Fruit fly (Drosophila melanogaster) whole organism, embryonic: ENCODE results near the gene CG32706.
A peak's percentile ranks its signal among the peaks of the same experiment; 100 is the strongest.

ENCODE experiments used
- Atf6 ChIP-seq: fragments of 200-800 bp; sonication (Bioruptor generic); IDR thresholded peaks from 2 replicates; pipeline ENCODE4 v1.3.6; 2022; ENCODE audit warnings: missing biosample characterization, missing genetic modification characterization
- Bteb2 ChIP-seq: fragments of 200-800 bp; sonication (Bioruptor generic); optimal IDR thresholded peaks from 2 replicates; lab custom pipeline; 2016; ENCODE audit warnings: missing biosample characterization, missing genetic modification characterization
- CG10366 ChIP-seq: fragments of 200-800 bp; sonication (Bioruptor generic); IDR thresholded peaks from 2 replicates; pipeline ENCODE4 v1.3.6; 2022; ENCODE audit warnings: missing biosample characterization, missing genetic modification characterization
- CG10565 ChIP-seq: fragments of 200-800 bp; sonication (Bioruptor generic); optimal IDR thresholded peaks from 3 replicates; lab custom pipeline; 2016; ENCODE audit warnings: missing biosample characterization, mild to moderate bottlenecking, missing genetic modification characterization
- CG10654 ChIP-seq: fragments of 200-800 bp; sonication (Bioruptor generic); optimal IDR thresholded peaks from 2 replicates; lab custom pipeline; 2016; ENCODE audit warnings: missing biosample characterization, missing genetic modification characterization
- CG13123 ChIP-seq: fragments of 200-800 bp; sonication (Bioruptor generic); optimal IDR thresholded peaks from 2 replicates; lab custom pipeline; 2016; ENCODE audit warnings: missing biosample characterization, missing genetic modification characterization
- CG13287 ChIP-seq: fragments of 200-800 bp; sonication (Bioruptor generic); IDR thresholded peaks from 2 replicates; pipeline ENCODE4 v1.3.6; 2022; ENCODE audit warnings: missing biosample characterization, missing genetic modification characterization; ENCODE audit not compliant: partially characterized antibody
- CG2199 ChIP-seq: fragments of 200-800 bp; sonication (Bioruptor generic); IDR thresholded peaks from 3 replicates; pipeline ENCODE4 v1.3.6; 2022; ENCODE audit warnings: missing biosample characterization, missing genetic modification characterization
- CG2889 ChIP-seq: fragments of 200-800 bp; sonication (Bioruptor generic); IDR thresholded peaks from 3 replicates; pipeline ENCODE4 v1.3.6; 2022; ENCODE audit warnings: missing biosample characterization, missing genetic modification characterization
- CG30020 ChIP-seq: fragments of 200-800 bp; optimal IDR thresholded peaks from 2 replicates; lab custom pipeline; 2019; ENCODE audit warnings: missing biosample characterization, mild to moderate bottlenecking, missing genetic modification characterization, moderate library complexity
- CG3065 ChIP-seq: fragments of 200-800 bp; sonication (Bioruptor generic); optimal IDR thresholded peaks from 2 replicates; lab custom pipeline; 2016; ENCODE audit warnings: missing biosample characterization, missing genetic modification characterization
- CG33557 ChIP-seq: fragments of 200-800 bp; sonication (Bioruptor generic); optimal IDR thresholded peaks from 2 replicates; lab custom pipeline; 2019; ENCODE audit warnings: missing biosample characterization, mild to moderate bottlenecking, missing genetic modification characterization, moderate library complexity
- CG34422 ChIP-seq: fragments of 200-800 bp; sonication (Bioruptor generic); IDR thresholded peaks from 3 replicates; pipeline ENCODE4 v1.3.6; 2022; ENCODE audit warnings: missing biosample characterization, missing genetic modification characterization
- CG5953 ChIP-seq: fragments of 200-800 bp; sonication (Bioruptor generic); IDR thresholded peaks from 2 replicates; pipeline ENCODE4 v1.3.6; 2022; ENCODE audit warnings: missing biosample characterization, missing genetic modification characterization
- CG6813 ChIP-seq: fragments of 200-800 bp; sonication (Bioruptor generic); optimal IDR thresholded peaks from 2 replicates; lab custom pipeline; 2017; ENCODE audit warnings: missing biosample characterization, missing genetic modification characterization, mild to moderate bottlenecking, moderate library complexity, missing genetic modification reagents
- CG7271 ChIP-seq: fragments of 200-800 bp; sonication (Bioruptor generic); optimal IDR thresholded peaks from 2 replicates; lab custom pipeline; 2018; ENCODE audit warnings: missing biosample characterization, mild to moderate bottlenecking, missing genetic modification characterization, moderate library complexity
- CG7786 ChIP-seq: fragments of 200-800 bp; sonication (Bioruptor generic); optimal IDR thresholded peaks from 2 replicates; lab custom pipeline; 2016; ENCODE audit warnings: missing biosample characterization, missing genetic modification characterization
- CG8924 ChIP-seq: fragments of 200-800 bp; optimal IDR thresholded peaks from 3 replicates; lab custom pipeline; 2019; ENCODE audit warnings: missing biosample characterization, mild to moderate bottlenecking, missing genetic modification characterization, moderate library complexity
- CG9817 ChIP-seq: fragments of 200-800 bp; sonication (Bioruptor generic); optimal IDR thresholded peaks from 2 replicates; lab custom pipeline; 2018; ENCODE audit warnings: missing biosample characterization, mild to moderate bottlenecking, missing genetic modification characterization, moderate library complexity
- Dbx ChIP-seq: fragments of 200-800 bp; sonication (Bioruptor generic); IDR thresholded peaks from 3 replicates; pipeline ENCODE4 v1.3.6; 2022; ENCODE audit warnings: missing biosample characterization, missing genetic modification characterization
- Fer2 ChIP-seq: fragments of 200-800 bp; sonication (Bioruptor generic); optimal IDR thresholded peaks from 2 replicates; lab custom pipeline; 2018; ENCODE audit warnings: missing biosample characterization, mild to moderate bottlenecking, missing genetic modification characterization, moderate library complexity
- HLHmδ ChIP-seq: fragments of 200-800 bp; sonication (Bioruptor generic); optimal IDR thresholded peaks from 2 replicates; lab custom pipeline; 2018; ENCODE audit warnings: missing biosample characterization, mild to moderate bottlenecking, missing genetic modification characterization, moderate library complexity
- Hand ChIP-seq: fragments of 200-800 bp; sonication (Bioruptor generic); optimal IDR thresholded peaks from 2 replicates; lab custom pipeline; 2017; ENCODE audit warnings: mild to moderate bottlenecking, missing biosample characterization, missing genetic modification reagents, missing genetic modification characterization
- Hsf ChIP-seq: fragments of 200-800 bp; sonication (Bioruptor generic); optimal IDR thresholded peaks from 3 replicates; lab custom pipeline; 2016; ENCODE audit warnings: missing biosample characterization, missing genetic modification characterization
- Meics ChIP-seq: fragments of 200-800 bp; sonication (Bioruptor generic); optimal IDR thresholded peaks from 2 replicates; lab custom pipeline; 2017; ENCODE audit warnings: missing biosample characterization, mild to moderate bottlenecking, missing genetic modification characterization
- NC2α ChIP-seq: fragments of 200-800 bp; sonication (Bioruptor generic); optimal IDR thresholded peaks from 2 replicates; lab custom pipeline; 2016; ENCODE audit warnings: missing biosample characterization, missing genetic modification characterization
- Oaz ChIP-seq: fragments of 200-800 bp; sonication (Bioruptor generic); IDR thresholded peaks from 2 replicates; pipeline ENCODE4 v1.3.6; 2022; ENCODE audit warnings: missing biosample characterization, missing genetic modification characterization
- Oli ChIP-seq: fragments of 200-800 bp; sonication (Bioruptor generic); optimal IDR thresholded peaks from 2 replicates; lab custom pipeline; 2018; ENCODE audit warnings: missing biosample characterization, mild to moderate bottlenecking, missing genetic modification characterization, moderate library complexity
- Optix ChIP-seq: fragments of 200-800 bp; sonication (Bioruptor generic); IDR thresholded peaks from 3 replicates; pipeline ENCODE4 v1.3.6; 2022; ENCODE audit warnings: missing biosample characterization, missing genetic modification characterization
- Side ChIP-seq: fragments of 200-800 bp; sonication (Bioruptor generic); optimal IDR thresholded peaks from 2 replicates; lab custom pipeline; 2016; ENCODE audit warnings: missing biosample characterization, missing genetic modification characterization
- Xrp1 ChIP-seq: fragments of 200-800 bp; sonication (Bioruptor generic); IDR thresholded peaks from 2 replicates; pipeline ENCODE4 v1.3.6; 2022; ENCODE audit warnings: missing biosample characterization, missing genetic modification characterization
- ci ChIP-seq: fragments of 200-800 bp; sonication (Bioruptor generic); IDR thresholded peaks from 3 replicates; pipeline ENCODE4 v1.3.6; 2022; ENCODE audit warnings: missing biosample characterization, missing genetic modification characterization
- cwo ChIP-seq: fragments of 200-800 bp; sonication (Bioruptor generic); optimal IDR thresholded peaks from 3 replicates; lab custom pipeline; 2017; ENCODE audit warnings: missing biosample characterization, missing genetic modification characterization, mild to moderate bottlenecking, moderate library complexity, missing genetic modification reagents
- gfzf ChIP-seq: fragments of 200-800 bp; sonication (Bioruptor generic); optimal IDR thresholded peaks from 2 replicates; lab custom pipeline; 2016; ENCODE audit warnings: missing biosample characterization, mild to moderate bottlenecking, missing genetic modification characterization, moderate library complexity
- ham ChIP-seq: fragments of 200-800 bp; sonication (Bioruptor generic); IDR thresholded peaks from 2 replicates; pipeline ENCODE4 v1.3.6; 2022; ENCODE audit warnings: missing biosample characterization, missing genetic modification characterization
- hb ChIP-seq: fragments of 200-800 bp; sonication (Bioruptor generic); IDR thresholded peaks from 3 replicates; pipeline ENCODE4 v1.3.6; 2022; ENCODE audit warnings: missing biosample characterization, missing genetic modification characterization; ENCODE audit not compliant: partially characterized antibody
- jigr1 ChIP-seq: fragments of 200-800 bp; sonication (Bioruptor generic); IDR thresholded peaks from 3 replicates; pipeline ENCODE4 v1.3.6; 2022; ENCODE audit warnings: missing biosample characterization, missing genetic modification characterization
- maf-S ChIP-seq: fragments of 200-800 bp; sonication (Bioruptor generic); optimal IDR thresholded peaks from 2 replicates; lab custom pipeline; 2016; ENCODE audit warnings: missing biosample characterization, missing genetic modification characterization
- mirr ChIP-seq: fragments of 200-800 bp; sonication (Bioruptor generic); optimal IDR thresholded peaks from 3 replicates; lab custom pipeline; 2018; ENCODE audit warnings: missing biosample characterization, mild to moderate bottlenecking, missing genetic modification characterization
- nerfin-1 ChIP-seq: fragments of 200-800 bp; sonication (Bioruptor generic); optimal IDR thresholded peaks from 3 replicates; lab custom pipeline; 2019; ENCODE audit warnings: missing biosample characterization, mild to moderate bottlenecking, missing genetic modification characterization, moderate library complexity
- onecut ChIP-seq: fragments of 200-800 bp; sonication (Bioruptor generic); IDR thresholded peaks from 2 replicates; pipeline ENCODE4 v1.3.6; 2022; ENCODE audit warnings: missing biosample characterization, missing genetic modification characterization
- otp ChIP-seq: fragments of 200-800 bp; sonication (Bioruptor generic); IDR thresholded peaks from 3 replicates; pipeline ENCODE4, ENCODE4 v1.3.6; 2022; ENCODE audit warnings: missing biosample characterization, missing genetic modification characterization
- repo ChIP-seq: fragments of 200-800 bp; sonication (Bioruptor generic); optimal IDR thresholded peaks from 2 replicates; lab custom pipeline; 2016; ENCODE audit warnings: missing biosample characterization, missing genetic modification characterization
- sd ChIP-seq: fragments of 200-800 bp; sonication (Bioruptor generic); optimal IDR thresholded peaks from 3 replicates; lab custom pipeline; 2018; ENCODE audit warnings: missing biosample characterization, mild to moderate bottlenecking, missing genetic modification characterization, moderate library complexity
- sens-2 ChIP-seq: fragments of 200-800 bp; sonication (Bioruptor generic); IDR thresholded peaks from 2 replicates; pipeline ENCODE4 v1.3.6; 2022; ENCODE audit warnings: missing biosample characterization, missing genetic modification characterization
- tin ChIP-seq: fragments of 200-800 bp; sonication (Bioruptor generic); optimal IDR thresholded peaks from 3 replicates; lab custom pipeline; 2016; ENCODE audit warnings: missing biosample characterization, missing genetic modification characterization
- trh ChIP-seq: fragments of 200-800 bp; sonication (Bioruptor generic); optimal IDR thresholded peaks from 2 replicates; lab custom pipeline; 2016; ENCODE audit warnings: missing biosample characterization, missing genetic modification characterization
- tx ChIP-seq: fragments of 200-800 bp; sonication (Bioruptor generic); optimal IDR thresholded peaks from 2 replicates; lab custom pipeline; 2016; ENCODE audit warnings: missing biosample characterization, missing genetic modification characterization
- vfl ChIP-seq: fragments of 200-800 bp; sonication (Bioruptor generic); optimal IDR thresholded peaks from 2 replicates; lab custom pipeline; 2016; ENCODE audit warnings: missing biosample characterization, missing genetic modification characterization
- yki ChIP-seq: fragments of >200 bp; optimal IDR thresholded peaks from 3 replicates; lab custom pipeline; 2018
- zen ChIP-seq: fragments of 200-800 bp; sonication (Bioruptor generic); optimal IDR thresholded peaks from 3 replicates; lab custom pipeline; 2018; ENCODE audit warnings: missing biosample characterization, mild to moderate bottlenecking, missing genetic modification characterization, moderate library complexity

Gene CG32706

DNA sequence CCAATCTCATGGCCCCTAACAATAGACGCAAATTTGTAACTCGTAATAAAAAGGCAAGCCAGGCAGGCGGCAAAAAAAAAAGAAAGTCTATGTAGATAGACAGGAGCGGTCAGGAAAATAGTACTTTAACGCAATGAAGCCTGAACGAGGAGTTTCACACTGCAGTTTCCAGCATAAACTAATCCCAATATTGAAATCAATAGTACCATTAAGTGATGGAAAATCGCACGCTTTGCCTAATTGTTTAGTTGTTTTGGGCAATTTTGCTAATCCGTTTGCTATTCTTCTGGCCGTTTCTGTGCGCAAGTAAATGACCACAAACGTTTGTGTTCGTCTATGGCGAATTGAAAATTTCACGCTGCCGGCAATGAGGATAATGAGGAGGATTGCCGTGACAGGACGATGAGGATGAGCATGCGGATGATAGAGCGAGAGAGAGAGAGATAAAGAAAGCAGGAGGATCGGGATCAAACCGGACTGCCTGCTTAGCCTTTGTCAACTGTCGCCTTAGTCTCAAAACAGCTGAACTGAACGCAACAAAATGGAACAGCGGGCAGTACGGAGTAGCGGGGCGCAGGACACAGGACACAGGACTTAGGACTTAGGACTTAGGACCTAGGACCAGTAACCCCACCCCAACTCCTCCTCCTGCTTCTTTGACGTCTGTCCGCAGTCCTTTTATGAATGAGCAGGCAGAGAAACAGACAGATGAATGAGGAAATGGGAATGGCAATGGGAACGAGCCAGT is 40.5 kb downstream of the CG32706 start (continued):
- TF ChIP-seq CG8924 (tag; lab: Kevin White, UChicago), result no peak
- no peak for TF ChIP-seq Dbx (GFP tag; lab: Robert Waterston, UW)
- no peak for TF ChIP-seq CG30020
- TF ChIP-seq CG10366 (GFP tag; lab: Robert Waterston, UW), result no peak
- TF ChIP-seq CG13123, result no peak
- no peak for TF ChIP-seq CG6813 (GFP tag; lab: Kevin White, UChicago)
- TF ChIP-seq hb (GFP tag; lab: Robert Waterston, UW), result no peak
- no peak for TF ChIP-seq CG13287 (GFP tag; lab: Robert Waterston, UW)
- no peak for TF ChIP-seq CG10654 (GFP tag; lab: Kevin White, UChicago)
- TF ChIP-seq Xrp1, result peak; percentile 52; the same call in 1 of the 2 replicates
- no peak for TF ChIP-seq CG7271 (tag; lab: Kevin White, UChicago)
- TF ChIP-seq trh (GFP tag; lab: Kevin White, UChicago), result no peak
- TF ChIP-seq sens-2 (GFP tag; lab: Robert Waterston, UW), result no peak
- no peak for TF ChIP-seq Hsf
- TF ChIP-seq ham (GFP tag; lab: Robert Waterston, UW), result no peak
- no peak for TF ChIP-seq vfl (GFP tag; lab: Kevin White, UChicago)
- TF ChIP-seq Oli (tag; lab: Kevin White, UChicago), result peak; percentile 33
- peak; percentile 13 for TF ChIP-seq nerfin-1 (tag; lab: Kevin White, UChicago)
- TF ChIP-seq Optix (GFP tag; lab: Robert Waterston, UW), result no peak
- TF ChIP-seq Side (GFP tag; lab: Kevin White, UChicago), result no peak
- no peak for TF ChIP-seq mirr (GFP tag; lab: Kevin White, UChicago)
- 0 out of 3 replicates have a peak, but pooled peaks have one; percentile 13 for TF ChIP-seq ci (GFP tag; lab: Robert Waterston, UW)
- TF ChIP-seq HLHmδ, result no peak
- TF ChIP-seq sd (tag; lab: Kevin White, UChicago), result no peak
- TF ChIP-seq CG9817 (tag; lab: Kevin White, UChicago), result no peak
- TF ChIP-seq otp (GFP tag; lab: Robert Waterston, UW), result no peak
- no peak for TF ChIP-seq tin (GFP tag; lab: Kevin White, UChicago)
- no peak for TF ChIP-seq gfzf (GFP tag; lab: Kevin White, UChicago)
- TF ChIP-seq Oaz, result 0 out of 2 replicates have a peak, but pooled peaks have one; percentile 16
- TF ChIP-seq CG34422 (GFP tag; lab: Robert Waterston, UW), result no peak
- no peak for TF ChIP-seq CG2889
- no peak for TF ChIP-seq CG10565 (GFP tag; lab: Kevin White, UChicago)
- TF ChIP-seq Meics (GFP tag; lab: Kevin White, UChicago), result peak; percentile 12
- no peak for TF ChIP-seq repo (GFP tag; lab: Kevin White, UChicago)
- no peak for TF ChIP-seq CG5953 (GFP tag; lab: Robert Waterston, UW)
- no peak for TF ChIP-seq yki (lab: Kevin White, UChicago)
- no peak for TF ChIP-seq CG2199
- no peak for TF ChIP-seq Atf6 (GFP tag; lab: Robert Waterston, UW)
- no peak for TF ChIP-seq Fer2 (tag; lab: Kevin White, UChicago)
- no peak for TF ChIP-seq maf-S (GFP tag; lab: Kevin White, UChicago)
- no peak for TF ChIP-seq NC2α (GFP tag; lab: Kevin White, UChicago)
- no peak for TF ChIP-seq jigr1 (GFP tag; lab: Robert Waterston, UW)
- no peak for TF ChIP-seq onecut
- TF ChIP-seq CG3065 (GFP tag; lab: Kevin White, UChicago), result no peak
- no peak for TF ChIP-seq Bteb2 (GFP tag; lab: Kevin White, UChicago)
- no peak for TF ChIP-seq tx
- peak; percentile 92 for TF ChIP-seq zen (tag; lab: Kevin White, UChicago)
- peak; percentile 1 for TF ChIP-seq CG7786 (GFP tag; lab: Kevin White, UChicago)
- TF ChIP-seq CG33557 (GFP tag; lab: Kevin White, UChicago), result no peak
- no peak for TF ChIP-seq cwo
- TF ChIP-seq Hand, result no peak
